Fruit fly (Drosophila melanogaster) whole organism, embryonic: ENCODE data around the gene rumi.

Experiments used
- BEAF-32 ChIP-seq: fragments of 200-800 bp; sonication (Bioruptor generic); optimal IDR thresholded peaks from 3 replicates; lab custom pipeline; 2017; ENCODE audit warnings: missing biosample characterization, missing genetic modification characterization, mild to moderate bottlenecking, moderate library complexity, missing genetic modification reagents
- CG10654 ChIP-seq: fragments of 200-800 bp; sonication (Bioruptor generic); optimal IDR thresholded peaks from 2 replicates; lab custom pipeline; 2016; ENCODE audit warnings: missing biosample characterization, missing genetic modification characterization
- CG13296 ChIP-seq: fragments of 200-800 bp; sonication (Bioruptor generic); optimal IDR thresholded peaks from 3 replicates; lab custom pipeline; 2018; ENCODE audit warnings: missing biosample characterization, mild to moderate bottlenecking, missing genetic modification characterization
- CG13775 ChIP-seq: fragments of 200-800 bp; sonication (Bioruptor generic); optimal IDR thresholded peaks from 3 replicates; lab custom pipeline; 2017; ENCODE audit warnings: missing biosample characterization, mild to moderate bottlenecking, missing genetic modification characterization
- CG14710 ChIP-seq: fragments of 200-800 bp; sonication (Bioruptor generic); optimal IDR thresholded peaks from 3 replicates; lab custom pipeline; 2019; ENCODE audit warnings: missing biosample characterization, mild to moderate bottlenecking, missing genetic modification characterization, moderate library complexity
- CG14860 ChIP-seq: fragments of 200-800 bp; sonication (Bioruptor generic); IDR thresholded peaks from 3 replicates; pipeline ENCODE4 v1.3.6; 2022; ENCODE audit warnings: missing biosample characterization, missing genetic modification characterization; ENCODE audit not compliant: partially characterized antibody
- CG1603 ChIP-seq: fragments of 200-800 bp; sonication (Bioruptor generic); optimal IDR thresholded peaks from 2 replicates; lab custom pipeline; 2019; ENCODE audit warnings: missing biosample characterization, mild to moderate bottlenecking, missing genetic modification characterization, moderate library complexity
- CG2129 ChIP-seq: fragments of 200-800 bp; sonication (Bioruptor generic); IDR thresholded peaks from 2 replicates; pipeline ENCODE4 v1.3.6; 2022; ENCODE audit warnings: missing biosample characterization, missing genetic modification characterization; ENCODE audit not compliant: partially characterized antibody
- CG2875 ChIP-seq: fragments of 200-800 bp; sonication (Bioruptor generic); optimal IDR thresholded peaks from 2 replicates; lab custom pipeline; 2017; ENCODE audit warnings: missing biosample characterization, mild to moderate bottlenecking, missing genetic modification characterization, missing genetic modification reagents
- CG30403 ChIP-seq: fragments of 200-800 bp; sonication (Bioruptor generic); optimal IDR thresholded peaks from 3 replicates; lab custom pipeline; 2016; ENCODE audit warnings: missing biosample characterization, missing genetic modification characterization
- CG31365 ChIP-seq: fragments of 200-800 bp; sonication (Bioruptor generic); optimal IDR thresholded peaks from 2 replicates; lab custom pipeline; 2018; ENCODE audit warnings: missing biosample characterization, mild to moderate bottlenecking, missing genetic modification characterization
- CG32532 ChIP-seq: fragments of 200-800 bp; sonication (Bioruptor generic); IDR thresholded peaks from 2 replicates; pipeline ENCODE4 v1.3.6; 2022; ENCODE audit warnings: missing biosample characterization, missing genetic modification characterization
- CG3995 ChIP-seq: fragments of 200-800 bp; sonication (Bioruptor generic); optimal IDR thresholded peaks from 3 replicates; lab custom pipeline; 2016; ENCODE audit warnings: missing biosample characterization, missing genetic modification characterization
- CG4360 ChIP-seq: fragments of 200-800 bp; sonication (Bioruptor generic); IDR thresholded peaks from 2 replicates; pipeline ENCODE4 v1.3.6; 2022; ENCODE audit warnings: missing biosample characterization, missing genetic modification characterization
- CG4820 ChIP-seq: fragments of 200-800 bp; sonication (Bioruptor generic); optimal IDR thresholded peaks from 3 replicates; lab custom pipeline; 2016; ENCODE audit warnings: missing biosample characterization, missing genetic modification characterization
- CG5245 ChIP-seq: fragments of 200-800 bp; sonication (Bioruptor generic); optimal IDR thresholded peaks from 3 replicates; lab custom pipeline; 2016; ENCODE audit warnings: missing biosample characterization, missing genetic modification characterization
- CG6654 ChIP-seq: fragments of 200-800 bp; sonication (Bioruptor generic); optimal IDR thresholded peaks from 2 replicates; lab custom pipeline; 2017; ENCODE audit warnings: missing biosample characterization, mild to moderate bottlenecking, missing genetic modification characterization
- CG7745 ChIP-seq: fragments of 200-800 bp; sonication (Bioruptor generic); optimal IDR thresholded peaks from 2 replicates; lab custom pipeline; 2018; ENCODE audit warnings: missing biosample characterization, mild to moderate bottlenecking, missing genetic modification characterization, moderate library complexity
- CG7839 ChIP-seq: fragments of 200-800 bp; sonication (Bioruptor generic); optimal IDR thresholded peaks from 3 replicates; lab custom pipeline; 2018; ENCODE audit warnings: missing biosample characterization, mild to moderate bottlenecking, missing genetic modification characterization, moderate library complexity
- CG8281 ChIP-seq: fragments of 200-800 bp; sonication (Bioruptor generic); optimal IDR thresholded peaks from 2 replicates; lab custom pipeline; 2018; ENCODE audit warnings: missing biosample characterization, mild to moderate bottlenecking, missing genetic modification characterization, moderate library complexity
- CG8290 ChIP-seq, 3 experiments: fragments of 200-800 bp; sonication (Bioruptor generic); optimal IDR thresholded peaks; 2 replicates each; lab custom pipeline; 2016 to 2019; ENCODE audit warnings: missing biosample characterization in 3 of 3, missing genetic modification characterization in 3 of 3, mild to moderate bottlenecking in 2 of 3, moderate library complexity in 1 of 3
- CG8359 ChIP-seq: fragments of 200-800 bp; sonication (Bioruptor generic); optimal IDR thresholded peaks from 2 replicates; lab custom pipeline; 2017; ENCODE audit warnings: missing biosample characterization, mild to moderate bottlenecking, missing genetic modification characterization, borderline replicate concordance
- CG8478 ChIP-seq: fragments of >200 bp; optimal IDR thresholded peaks from 2 replicates; lab custom pipeline; 2018
- CG8924 ChIP-seq: fragments of 200-800 bp; optimal IDR thresholded peaks from 3 replicates; lab custom pipeline; 2019; ENCODE audit warnings: missing biosample characterization, mild to moderate bottlenecking, missing genetic modification characterization, moderate library complexity
- CG9215 ChIP-seq: fragments of 200-800 bp; sonication (Bioruptor generic); IDR thresholded peaks from 2 replicates; pipeline ENCODE4 v1.3.6; 2022; ENCODE audit warnings: missing biosample characterization, missing genetic modification characterization
- CG9609 ChIP-seq: fragments of 200-800 bp; sonication (Bioruptor generic); optimal IDR thresholded peaks from 3 replicates; lab custom pipeline; 2016; ENCODE audit warnings: missing biosample characterization, missing genetic modification characterization
- CrebB ChIP-seq: fragments of 200-800 bp; sonication (Bioruptor generic); optimal IDR thresholded peaks from 3 replicates; lab custom pipeline; 2018; ENCODE audit warnings: missing biosample characterization, mild to moderate bottlenecking, missing genetic modification characterization
- Dll ChIP-seq: fragments of 200-800 bp; sonication (Bioruptor generic); IDR thresholded peaks from 4 replicates; pipeline ENCODE4 v1.3.6; 2022; ENCODE audit warnings: missing biosample characterization, missing genetic modification characterization; ENCODE audit not compliant: partially characterized antibody
- Elba2 ChIP-seq: fragments of 200-800 bp; sonication (Bioruptor generic); optimal IDR thresholded peaks from 3 replicates; lab custom pipeline; 2016; ENCODE audit warnings: missing biosample characterization, missing genetic modification characterization
- Max ChIP-seq: fragments of 200-800 bp; sonication (Bioruptor generic); optimal IDR thresholded peaks from 2 replicates; lab custom pipeline; 2016; ENCODE audit warnings: missing biosample characterization, mild to moderate bottlenecking, missing genetic modification characterization
- Mrtf ChIP-seq: fragments of 200-800 bp; sonication (Bioruptor generic); IDR thresholded peaks from 3 replicates; pipeline ENCODE4 v1.3.6; 2022; ENCODE audit warnings: missing biosample characterization, missing genetic modification characterization
- Optix ChIP-seq: fragments of 200-800 bp; sonication (Bioruptor generic); IDR thresholded peaks from 3 replicates; pipeline ENCODE4 v1.3.6; 2022; ENCODE audit warnings: missing biosample characterization, missing genetic modification characterization
- Scr ChIP-seq: fragments of 200-800 bp; sonication (Bioruptor generic); IDR thresholded peaks from 2 replicates; pipeline ENCODE4 v1.3.6; 2022; ENCODE audit warnings: missing biosample characterization, missing genetic modification characterization; ENCODE audit not compliant: partially characterized antibody
- ap ChIP-seq: fragments of 200-800 bp; sonication (Bioruptor generic); IDR thresholded peaks from 2 replicates; pipeline ENCODE4 v1.3.6; 2022; ENCODE audit warnings: missing biosample characterization, missing genetic modification characterization
- ato ChIP-seq: fragments of 200-800 bp; sonication (Bioruptor generic); IDR thresholded peaks from 2 replicates; pipeline ENCODE4 v1.3.6; 2022; ENCODE audit warnings: missing biosample characterization, missing genetic modification characterization; ENCODE audit not compliant: partially characterized antibody
- bowl ChIP-seq: fragments of 200-800 bp; sonication (Bioruptor generic); IDR thresholded peaks from 2 replicates; pipeline ENCODE4 v1.3.6; 2022; ENCODE audit warnings: missing biosample characterization, missing genetic modification characterization
- crol ChIP-seq: fragments of 200-800 bp; sonication (Bioruptor generic); IDR thresholded peaks from 2 replicates; pipeline ENCODE4 v1.3.6; 2022; ENCODE audit warnings: missing biosample characterization, missing genetic modification characterization
- disco-r ChIP-seq: fragments of 200-800 bp; sonication (Bioruptor generic); optimal IDR thresholded peaks from 2 replicates; lab custom pipeline; 2016; ENCODE audit warnings: missing biosample characterization, missing genetic modification characterization
- gcm2 ChIP-seq: fragments of 200-800 bp; sonication (Bioruptor generic); optimal IDR thresholded peaks from 2 replicates; lab custom pipeline; 2016; ENCODE audit warnings: missing biosample characterization, missing genetic modification characterization
- grau ChIP-seq: fragments of 200-800 bp; optimal IDR thresholded peaks from 3 replicates; lab custom pipeline; 2019; ENCODE audit warnings: missing biosample characterization, mild to moderate bottlenecking, missing genetic modification characterization, moderate library complexity
- gsb-n ChIP-seq: fragments of 200-800 bp; sonication (Bioruptor generic); optimal IDR thresholded peaks from 3 replicates; lab custom pipeline; 2018; ENCODE audit warnings: missing biosample characterization, mild to moderate bottlenecking, missing genetic modification characterization
- maf-S ChIP-seq: fragments of 200-800 bp; sonication (Bioruptor generic); optimal IDR thresholded peaks from 2 replicates; lab custom pipeline; 2016; ENCODE audit warnings: missing biosample characterization, missing genetic modification characterization
- nerfin-2 ChIP-seq: fragments of 200-800 bp; sonication (Bioruptor generic); IDR thresholded peaks from 2 replicates; pipeline ENCODE4 v1.3.6; 2022; ENCODE audit warnings: missing biosample characterization, missing genetic modification characterization; ENCODE audit not compliant: partially characterized antibody
- odd ChIP-seq: fragments of 200-800 bp; sonication (Bioruptor generic); optimal IDR thresholded peaks from 2 replicates; lab custom pipeline; 2017; ENCODE audit warnings: missing biosample characterization, mild to moderate bottlenecking, missing genetic modification characterization
- pfk ChIP-seq: fragments of 200-800 bp; sonication (Bioruptor generic); optimal IDR thresholded peaks from 2 replicates; lab custom pipeline; 2018; ENCODE audit warnings: missing biosample characterization, mild to moderate bottlenecking, missing genetic modification characterization, moderate library complexity
- prd ChIP-seq, 3 experiments: fragments of >200 bp in 2 of 3; fragments of 200-800 bp in 1 of 3; sonication (Bioruptor generic) in 1 of 3; optimal IDR thresholded peaks in 2 of 3; IDR thresholded peaks in 1 of 3; 2 replicates in 2 of 3; 3 replicates in 1 of 3; pipeline versions ENCODE4 v1.3.6 to Lab custom; 2017 to 2022; ENCODE audit warnings: missing biosample characterization in 1 of 3, missing genetic modification characterization in 1 of 3
- row ChIP-seq: fragments of 200-800 bp; sonication (Bioruptor generic); IDR thresholded peaks from 3 replicates; pipeline ENCODE4 v1.3.6; 2022; ENCODE audit warnings: missing biosample characterization, missing genetic modification characterization
- z ChIP-seq: fragments of 200-800 bp; sonication (Bioruptor generic); IDR thresholded peaks from 3 replicates; pipeline ENCODE4 v1.3.6; 2022; ENCODE audit warnings: missing biosample characterization, missing genetic modification characterization
- zfh1 ChIP-seq: fragments of 200-800 bp; sonication (Bioruptor generic); IDR thresholded peaks from 3 replicates; pipeline ENCODE4 v1.3.6; 2022; ENCODE audit warnings: missing biosample characterization, missing genetic modification characterization

Gene rumi

DNA sequence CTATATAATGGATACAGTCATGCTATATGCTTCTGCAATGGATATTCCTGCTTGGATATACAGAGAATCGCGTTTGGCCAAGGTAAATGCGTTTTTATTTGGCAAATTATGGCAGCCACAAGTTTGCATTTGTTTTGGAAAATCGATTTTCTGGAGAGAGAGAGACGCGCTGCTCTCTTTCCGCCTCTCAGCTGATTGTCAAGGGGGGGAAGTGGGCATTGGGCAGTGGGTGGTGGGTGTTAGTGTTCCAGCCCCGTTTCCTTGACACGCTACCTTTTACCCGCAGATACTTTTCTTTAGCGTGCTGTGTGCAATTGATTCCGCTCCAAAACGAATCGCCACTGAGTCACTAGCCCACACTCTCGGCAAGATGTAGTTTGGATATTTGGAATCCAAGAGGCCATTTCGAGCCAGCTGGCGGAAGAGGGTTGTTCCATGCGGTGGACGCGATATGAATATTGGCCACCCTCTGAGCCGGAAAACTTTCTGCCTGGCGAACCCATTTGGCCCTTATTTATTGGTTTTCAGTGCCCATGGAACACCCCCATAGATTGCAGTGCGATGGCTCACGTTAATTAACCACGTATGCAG lies 4.9 kb upstream of the rumi start (continued):
- no peak for TF ChIP-seq disco-r (GFP tag; lab: Kevin White, UChicago)
- TF ChIP-seq maf-S (GFP tag; lab: Kevin White, UChicago), result no peak
- no peak for TF ChIP-seq CG8281
- no peak for TF ChIP-seq CG32532 (GFP tag; lab: Robert Waterston, UW)
- TF ChIP-seq CG13296 (GFP tag; lab: Kevin White, UChicago), result no peak
- 0 out of 3 replicates have a peak, but pooled peaks have one; percentile 12 for TF ChIP-seq row (GFP tag; lab: Robert Waterston, UW)
- TF ChIP-seq z (GFP tag; lab: Robert Waterston, UW), result peak; percentile 23; the same call in 1 of the 3 replicates
- TF ChIP-seq prd (optimal IDR thresholded peaks at IDR 0.05; lab: Kevin White, UChicago), result no peak
- no peak for TF ChIP-seq prd (GFP tag; IDR thresholded peaks at IDR 0.05; lab: Robert Waterston, UW)
- TF ChIP-seq CG1603 (tag; lab: Kevin White, UChicago), result no peak
- TF ChIP-seq Scr (GFP tag; lab: Robert Waterston, UW), result no peak
- TF ChIP-seq CG7745 (tag; lab: Kevin White, UChicago), result no peak
- TF ChIP-seq ap, result no peak
- no peak for TF ChIP-seq CG9609 (GFP tag; lab: Kevin White, UChicago)
- TF ChIP-seq pfk (GFP tag; lab: Kevin White, UChicago), result no peak
- TF ChIP-seq odd (GFP tag; lab: Kevin White, UChicago), result no peak
- TF ChIP-seq CG8924 (tag; lab: Kevin White, UChicago), result no peak
- no peak for TF ChIP-seq CG8478
- no peak for TF ChIP-seq Optix (GFP tag; lab: Robert Waterston, UW)
- no peak for TF ChIP-seq CG10654 (GFP tag; lab: Kevin White, UChicago)
- TF ChIP-seq CG14860 (GFP tag; lab: Robert Waterston, UW), result no peak
- TF ChIP-seq nerfin-2 (GFP tag; lab: Robert Waterston, UW), result 0 out of 2 replicates have a peak, but pooled peaks have one; percentile 10
- no peak for TF ChIP-seq CG2129 (GFP tag; lab: Robert Waterston, UW)
- no peak for TF ChIP-seq gsb-n (tag; lab: Kevin White, UChicago)
- no peak for TF ChIP-seq CG7839
- no peak for TF ChIP-seq CG5245 (GFP tag; lab: Kevin White, UChicago)
- no peak for TF ChIP-seq CG4360 (GFP tag; lab: Robert Waterston, UW)
- no peak for TF ChIP-seq ato (GFP tag; lab: Robert Waterston, UW)
- TF ChIP-seq zfh1 (GFP tag; lab: Robert Waterston, UW), result no peak
- no peak for TF ChIP-seq CG6654
- TF ChIP-seq Mrtf, result no peak
- TF ChIP-seq CG8359 (GFP tag; lab: Kevin White, UChicago), result no peak
- no peak for TF ChIP-seq CG9215 (GFP tag; lab: Robert Waterston, UW)
- TF ChIP-seq CG30403, result no peak
- no peak for TF ChIP-seq CG2875 (GFP tag; lab: Kevin White, UChicago)
- TF ChIP-seq CG31365, result no peak
- peak; percentile 89 for TF ChIP-seq crol (GFP tag; lab: Robert Waterston, UW)
- no peak for TF ChIP-seq CG4820 (GFP tag; lab: Kevin White, UChicago)
- no peak for TF ChIP-seq gcm2
- no peak for TF ChIP-seq Elba2 (GFP tag; lab: Kevin White, UChicago)
- TF ChIP-seq CG8290 (GFP tag; optimal IDR thresholded peaks at IDR 0.05; lab: Kevin White, UChicago), result no peak
- TF ChIP-seq CG8290 (tag; optimal IDR thresholded peaks at IDR 0.05; lab: Kevin White, UChicago), result no peak
- TF ChIP-seq BEAF-32 (GFP tag; lab: Kevin White, UChicago), result no peak
- no peak for TF ChIP-seq grau
- no peak for TF ChIP-seq CG14710 (tag; lab: Kevin White, UChicago)
- TF ChIP-seq CrebB (tag; lab: Kevin White, UChicago), result no peak
- TF ChIP-seq CG13775 (GFP tag; lab: Kevin White, UChicago), result no peak
- no peak for TF ChIP-seq Max
- TF ChIP-seq Dll, result no peak
- TF ChIP-seq CG3995, result no peak
- no peak for TF ChIP-seq bowl (GFP tag; lab: Robert Waterston, UW)
